Worm (Caenorhabditis elegans) whole organism, L4 larva: ENCODE results near the gene C25E10.4.

Source experiments
- F10B5.3 ChIP-seq: sonication (generic microtip); optimal IDR thresholded peaks from 2 replicates; lab custom pipeline; 2016; ENCODE audit warnings: mild to moderate bottlenecking, missing genetic modification characterization, missing compliant biosample characterization
- F26F4.8 ChIP-seq: fragments of 200-800 bp; sonication (Bioruptor generic); conservative IDR thresholded peaks from 2 replicates; pipeline ENCODE4 v1.3.6; 2022; ENCODE audit warnings: missing genetic modification characterization, missing compliant biosample characterization
- F37D6.2 ChIP-seq: sonication (generic microtip); optimal IDR thresholded peaks from 2 replicates; lab custom pipeline; 2016; ENCODE audit warnings: mild to moderate bottlenecking, missing genetic modification characterization, missing compliant biosample characterization
- T20F7.1 ChIP-seq: fragments of 200-800 bp; sonication (Bioruptor generic); optimal IDR thresholded peaks from 2 replicates; lab custom pipeline; 2018; ENCODE audit warnings: mild to moderate bottlenecking, missing genetic modification characterization, missing compliant biosample characterization
- T26A8.4 ChIP-seq: fragments of 200-800 bp; sonication (Bioruptor generic); IDR thresholded peaks from 2 replicates; pipeline ENCODE4 v1.3.6; 2022; ENCODE audit warnings: missing genetic modification characterization, missing compliant biosample characterization
- Y105C5A.15 ChIP-seq: fragments of 200-800 bp; sonication (Bioruptor generic); IDR thresholded peaks from 2 replicates; pipeline ENCODE4 v1.3.6; 2022; ENCODE audit warnings: missing genetic modification characterization, missing compliant biosample characterization
- Y75B8A.6 ChIP-seq: fragments of 200-800 bp; sonication (Bioruptor generic); IDR thresholded peaks from 2 replicates; pipeline ENCODE4 v1.3.6; 2022; ENCODE audit warnings: missing genetic modification reagents, missing genetic modification characterization, missing compliant biosample characterization
- ZK337.2 ChIP-seq: fragments of 200-800 bp; sonication (Bioruptor generic); IDR thresholded peaks from 2 replicates; pipeline ENCODE4 v1.3.6; 2022; ENCODE audit warnings: missing genetic modification reagents, missing genetic modification characterization, missing compliant biosample characterization
- ama-1 ChIP-seq: fragments of 150-350 bp; optimal IDR thresholded peaks from 2 replicates; lab custom pipeline; 2014; ENCODE audit warnings: inconsistent platforms, mixed read lengths
- attf-4 ChIP-seq: sonication (generic microtip); optimal IDR thresholded peaks from 3 replicates; lab custom pipeline; 2017; ENCODE audit warnings: missing biosample characterization, missing genetic modification characterization
- ceh-20 ChIP-seq: fragments of 200-800 bp; sonication (Bioruptor generic); IDR thresholded peaks from 2 replicates; pipeline ENCODE4 v1.3.6; 2022; ENCODE audit warnings: missing genetic modification reagents, missing genetic modification characterization, missing compliant biosample characterization
- ceh-62 ChIP-seq: sonication (generic microtip); optimal IDR thresholded peaks from 2 replicates; lab custom pipeline; 2017; ENCODE audit warnings: missing biosample characterization, missing genetic modification characterization
- ceh-82 ChIP-seq: sonication (generic microtip); optimal IDR thresholded peaks from 2 replicates; lab custom pipeline; 2017; ENCODE audit warnings: missing biosample characterization, missing genetic modification characterization
- cey-2 ChIP-seq: sonication (generic microtip); optimal IDR thresholded peaks from 3 replicates; lab custom pipeline; 2017; ENCODE audit warnings: missing genetic modification characterization, mild to moderate bottlenecking, missing compliant biosample characterization, antibody characterized with exemption, borderline replicate concordance; ENCODE audit not compliant: insufficient read depth
- daf-8 ChIP-seq: fragments of 200-800 bp; sonication (Bioruptor generic); IDR thresholded peaks from 2 replicates; pipeline ENCODE4 v1.3.6; 2022; ENCODE audit warnings: missing genetic modification characterization, missing compliant biosample characterization
- dmd-6 ChIP-seq: fragments of 200-800 bp; sonication (Bioruptor generic); IDR thresholded peaks from 2 replicates; pipeline ENCODE4 v1.3.6; 2022; ENCODE audit warnings: missing genetic modification reagents, missing genetic modification characterization, missing compliant biosample characterization
- dpl-1 ChIP-seq: fragments of 150-350 bp; optimal IDR thresholded peaks from 2 replicates; lab custom pipeline; 2014; ENCODE audit warnings: missing biosample characterization, missing genetic modification reagents, missing genetic modification characterization
- duxl-1 ChIP-seq: sonication (generic microtip); optimal IDR thresholded peaks from 2 replicates; lab custom pipeline; 2016; ENCODE audit warnings: mild to moderate bottlenecking, missing genetic modification characterization, moderate library complexity, missing compliant biosample characterization; ENCODE audit not compliant: poor library complexity
- gei-8 ChIP-seq: fragments of 200-800 bp; sonication (Bioruptor generic); optimal IDR thresholded peaks from 2 replicates; lab custom pipeline; 2018; ENCODE audit warnings: mild to moderate bottlenecking, missing genetic modification characterization, missing compliant biosample characterization
- hlh-30 ChIP-seq: sonication (generic microtip); optimal IDR thresholded peaks from 2 replicates; lab custom pipeline; 2017; ENCODE audit warnings: antibody characterized with exemption, mild to moderate bottlenecking, missing genetic modification characterization, missing compliant biosample characterization; ENCODE audit not compliant: insufficient read depth
- lsy-2 ChIP-seq, 2 experiments: fragments of 150-350 bp in 1 of 2; sonication (generic microtip) in 1 of 2; optimal IDR thresholded peaks; 2 replicates each; lab custom pipeline; 2014 to 2017; ENCODE audit warnings: missing biosample characterization in 2 of 2, missing genetic modification characterization in 2 of 2
- madf-5 ChIP-seq, 2 experiments: fragments of 200-800 bp; sonication (Bioruptor generic); IDR thresholded peaks; 2 replicates each; pipeline ENCODE4 v1.3.6; 2022; ENCODE audit warnings: missing compliant biosample characterization in 2 of 2, missing genetic modification characterization in 2 of 2
- mxl-3 ChIP-seq: fragments of 200-800 bp; sonication (Bioruptor generic); optimal IDR thresholded peaks from 2 replicates; lab custom pipeline; 2018; ENCODE audit warnings: mild to moderate bottlenecking, missing genetic modification characterization, missing compliant biosample characterization
- nhr-102 ChIP-seq: sonication (generic microtip); optimal IDR thresholded peaks from 2 replicates; lab custom pipeline; 2016; ENCODE audit warnings: mild to moderate bottlenecking, missing genetic modification characterization, moderate library complexity, missing compliant biosample characterization
- nhr-41 ChIP-seq: fragments of 200-800 bp; sonication (Bioruptor generic); IDR thresholded peaks from 2 replicates; pipeline ENCODE4 v1.3.6; 2022; ENCODE audit warnings: missing genetic modification reagents, missing genetic modification characterization, missing compliant biosample characterization
- nhr-48 ChIP-seq: sonication (generic microtip); optimal IDR thresholded peaks from 2 replicates; lab custom pipeline; 2016; ENCODE audit warnings: mild to moderate bottlenecking, missing genetic modification characterization, missing compliant biosample characterization
- nhr-6 ChIP-seq: fragments of 150-350 bp; optimal IDR thresholded peaks from 2 replicates; lab custom pipeline; 2014; ENCODE audit warnings: missing biosample characterization, missing genetic modification characterization
- php-3 ChIP-seq: fragments of 200-800 bp; sonication (Bioruptor generic); IDR thresholded peaks from 2 replicates; pipeline ENCODE4 v1.3.6; 2022; ENCODE audit warnings: missing genetic modification reagents, missing genetic modification characterization, missing compliant biosample characterization
- pqm-1 ChIP-seq: sonication (generic microtip); optimal IDR thresholded peaks from 2 replicates; lab custom pipeline; 2017; ENCODE audit warnings: missing biosample characterization, missing genetic modification characterization
- rbr-2 ChIP-seq: sonication (generic microtip); optimal IDR thresholded peaks from 2 replicates; lab custom pipeline; 2016; ENCODE audit warnings: missing genotype, missing genetic modification characterization, missing compliant biosample characterization
- saeg-2 ChIP-seq: fragments of 200-800 bp; sonication (Bioruptor generic); IDR thresholded peaks from 2 replicates; pipeline ENCODE4 v1.3.6; 2022; ENCODE audit warnings: missing genetic modification reagents, missing genetic modification characterization, missing compliant biosample characterization
- sdz-12 ChIP-seq: fragments of 200-800 bp; sonication (Bioruptor generic); optimal IDR thresholded peaks from 2 replicates; lab custom pipeline; 2018; ENCODE audit warnings: mild to moderate bottlenecking, missing genetic modification characterization, missing compliant biosample characterization
- set-16 ChIP-seq: fragments of 200-800 bp; sonication (Bioruptor generic); IDR thresholded peaks from 2 replicates; pipeline ENCODE4 v1.3.6; 2022; ENCODE audit warnings: missing genetic modification reagents, missing genetic modification characterization, missing compliant biosample characterization
- skn-1 ChIP-seq: fragments of 150-350 bp; optimal IDR thresholded peaks from 2 replicates; lab custom pipeline; 2014; ENCODE audit warnings: missing biosample characterization, missing genetic modification characterization
- spr-1 ChIP-seq: sonication (generic microtip); optimal IDR thresholded peaks from 2 replicates; lab custom pipeline; 2016; ENCODE audit warnings: mild to moderate bottlenecking, missing genetic modification characterization, missing compliant biosample characterization
- tra-1 ChIP-seq: fragments of 200-800 bp; sonication (Bioruptor generic); IDR thresholded peaks from 2 replicates; pipeline ENCODE4 v1.3.6; 2022; ENCODE audit warnings: missing genetic modification reagents, missing genetic modification characterization, missing compliant biosample characterization
- unc-62 ChIP-seq, 3 experiments: fragments of 150-350 bp in 1 of 3; sonication (generic microtip); optimal IDR thresholded peaks in 2 of 3; peaks in 1 of 3; 1 replicate in 1 of 3; 2 replicates in 2 of 3; lab custom pipeline; 2014 to 2017; ENCODE audit warnings: missing biosample characterization in 3 of 3, missing genetic modification characterization in 3 of 3, missing genetic modification reagents in 3 of 3, missing genotype in 1 of 3
- zip-2 ChIP-seq: fragments of 150-350 bp; optimal IDR thresholded peaks from 2 replicates; lab custom pipeline; 2014; ENCODE audit warnings: missing biosample characterization, missing genetic modification characterization

C25E10.4 gene

ce11 chrV:9059468-9059867 is 26.1 kb downstream of the C25E10.4 start, which contains the start of the genes C25E10.16 and C25E10.13:
Gene C25E10.16, minus strand, starts transcription at chrV:9059568.
Gene C25E10.13, plus strand, starts transcription at chrV:9059723.
- TF ChIP-seq ZK337.2 (no peak), daf-8 (GFP tag; lab: Robert Waterston, UW) (no peak), gei-8 (GFP tag; lab: Kevin White, UChicago) (no peak), skn-1 (tag; lab: Kevin White, UChicago) (no peak), ama-1 (lab: Kevin White, UChicago) (no peak)

ce11 chrV:9062341-9062740 is 29.0 kb downstream of the C25E10.4 start, which contains the start of gene C25E10.12:
Gene C25E10.12, minus strand, starts transcription at chrV:9062441.
- no peak for TF ChIP-seq nhr-6
- TF ChIP-seq php-3 (GFP tag; lab: Robert Waterston, UW) = no peak
- no peak for TF ChIP-seq cey-2 (tag; lab: Kevin White, UChicago)
- TF ChIP-seq unc-62 (GFP tag; optimal IDR thresholded peaks at IDR 0.05 in 1 of 2; lab: Kevin White, UChicago) = no peak
- no peak for TF ChIP-seq unc-62 (tag; optimal IDR thresholded peaks at IDR 0.05; lab: Kevin White, UChicago)
- no peak for TF ChIP-seq hlh-30 (tag; lab: Kevin White, UChicago)
- TF ChIP-seq pqm-1 (tag; lab: Kevin White, UChicago) = no peak
- no peak for TF ChIP-seq zip-2
- TF ChIP-seq F26F4.8 (GFP tag; lab: Robert Waterston, UW) = no peak
- TF ChIP-seq set-16 (GFP tag; lab: Robert Waterston, UW) = no peak
- no peak for TF ChIP-seq saeg-2 (GFP tag; lab: Robert Waterston, UW)
- TF ChIP-seq tra-1 (GFP tag; lab: Robert Waterston, UW) = no peak
- TF ChIP-seq nhr-48 (tag; lab: Kevin White, UChicago) = no peak
- no peak for TF ChIP-seq T20F7.1 (GFP tag; lab: Kevin White, UChicago)
- TF ChIP-seq F10B5.3 (tag; lab: Kevin White, UChicago) = no peak
- no peak for TF ChIP-seq T26A8.4 (GFP tag; lab: Robert Waterston, UW)
- TF ChIP-seq lsy-2 (tag; optimal IDR thresholded peaks at IDR 0.05; lab: Kevin White, UChicago) = no peak

ce11 chrV:9063134-9063533 is 29.8 kb downstream of the C25E10.4 start:
- TF ChIP-seq nhr-41 (GFP tag; lab: Robert Waterston, UW) (no peak), lsy-2 (tag; optimal IDR thresholded peaks at IDR 0.05; lab: Kevin White, UChicago) (no peak), nhr-102 (tag; lab: Kevin White, UChicago) (no peak), gei-8 (GFP tag; lab: Kevin White, UChicago) (no peak), daf-8 (GFP tag; lab: Robert Waterston, UW) (no peak), mxl-3 (GFP tag; lab: Kevin White, UChicago) (no peak), ceh-20 (GFP tag; lab: Robert Waterston, UW) (no peak), F37D6.2 (tag; lab: Kevin White, UChicago) (no peak), Y105C5A.15 (GFP tag; lab: Robert Waterston, UW) (no peak), ceh-62 (no peak), rbr-2 (tag; lab: Kevin White, UChicago) (no peak), dmd-6 (GFP tag; lab: Robert Waterston, UW) (no peak), F10B5.3 (tag; lab: Kevin White, UChicago) (no peak), dpl-1 (GFP tag; lab: Kevin White, UChicago) (no peak), madf-5 (GFP tag; IDR thresholded peaks at IDR 0.05; lab: Robert Waterston, UW) (no peak), spr-1 (tag; lab: Kevin White, UChicago) (no peak)

- peak in 1 of 2 experiments; percentile 70 for TF ChIP-seq unc-62 (GFP tag; optimal IDR thresholded peaks at IDR 0.05 in 1 of 2; lab: Kevin White, UChicago)
- TF ChIP-seq unc-62 (tag; optimal IDR thresholded peaks at IDR 0.05; lab: Kevin White, UChicago) = no peak
- TF ChIP-seq attf-4 (tag; lab: Kevin White, UChicago) = no peak
- TF ChIP-seq ceh-82 (tag; lab: Kevin White, UChicago) = no peak
- no peak for TF ChIP-seq sdz-12 (GFP tag; lab: Kevin White, UChicago)
- no peak for TF ChIP-seq Y75B8A.6 (GFP tag; lab: Robert Waterston, UW)
- no peak for TF ChIP-seq duxl-1
- no peak for TF ChIP-seq dmd-6 (GFP tag; lab: Robert Waterston, UW)
- TF ChIP-seq hlh-30 (tag; lab: Kevin White, UChicago) = no peak
Observed at ce11 chrV:9065001-9065400, 31.6 kb downstream of the C25E10.4 start.
